Worm (Caenorhabditis elegans): ENCODE measurements around the gene W02F12.2.

W02F12.2 gene

ce11 chrV:6666557-6666956 lies 30.9 kb downstream of the W02F12.2 start (continued):
- TF ChIP-seq aha-1 (tag) (peak; percentile 52), hmg-1.1 (GFP tag; IDR thresholded peaks at IDR 0.05) (no peak), unc-39 (tag; optimal IDR thresholded peaks at IDR 0.05) (no peak), zfp-2 (tag; optimal IDR thresholded peaks at IDR 0.05) (no peak), nhr-41 (GFP tag; IDR thresholded peaks at IDR 0.05) (no peak), lin-13 (GFP tag; optimal IDR thresholded peaks at IDR 0.05) (no peak), php-3 (GFP tag; IDR thresholded peaks at IDR 0.05) (0 out of 2 replicates have a peak, but pooled peaks have one; percentile 33), ceh-28 (tag; optimal IDR thresholded peaks at IDR 0.05) (no peak), hlh-11 (tag; optimal IDR thresholded peaks at IDR 0.05) (peak; percentile 34)

- TF ChIP-seq snpc-1.2 (GFP tag; IDR thresholded peaks at IDR 0.05): no peak
- TF ChIP-seq nhr-28 (tag; optimal IDR thresholded peaks at IDR 0.05): peak; percentile 86
- TF ChIP-seq F10B5.3 (tag; optimal IDR thresholded peaks at IDR 0.05): no peak
- peak; percentile 83 for TF ChIP-seq pqm-1 (tag; optimal IDR thresholded peaks at IDR 0.05)
- TF ChIP-seq daf-16 (GFP tag; optimal IDR thresholded peaks at IDR 0.05): no peak
- TF ChIP-seq daf-16 (tag; optimal IDR thresholded peaks at IDR 0.05): peak; percentile 82
- no peak for TF ChIP-seq lim-7 (GFP tag; IDR thresholded peaks at IDR 0.05)
- TF ChIP-seq php-3 (GFP tag; IDR thresholded peaks at IDR 0.05): peak; percentile 66
- peak; percentile 45 for TF ChIP-seq nhr-48 (tag; optimal IDR thresholded peaks at IDR 0.05)
- peak in 1 of 2 experiments; percentile 58 for TF ChIP-seq hif-1 (tag; optimal IDR thresholded peaks at IDR 0.05)
- peak; percentile 69 for TF ChIP-seq hlh-11 (tag; optimal IDR thresholded peaks at IDR 0.05)
- TF ChIP-seq dve-1 (tag; optimal IDR thresholded peaks at IDR 0.05; ENCODE audit: insufficient read depth): peak; percentile 67
- peak; percentile 91 for TF ChIP-seq dmd-6 (GFP tag; IDR thresholded peaks at IDR 0.05)
- peak; percentile 50 for TF ChIP-seq nhr-102 (tag; optimal IDR thresholded peaks at IDR 0.05)
- TF ChIP-seq cey-2 (tag; optimal IDR thresholded peaks at IDR 0.05; ENCODE audit: borderline replicate concordance, insufficient read depth): no peak
- TF ChIP-seq unc-62 (GFP tag; optimal IDR thresholded peaks at IDR 0.05 in 1 of 2): peak in 1 of 2 experiments; percentile 88
- TF ChIP-seq unc-62 (tag; optimal IDR thresholded peaks at IDR 0.05): no peak
- TF ChIP-seq nhr-77 (tag; optimal IDR thresholded peaks at IDR 0.05): peak; percentile 17
- peak; percentile 65 for TF ChIP-seq tra-1 (GFP tag; IDR thresholded peaks at IDR 0.05)
- no peak for TF ChIP-seq unc-39 (tag; optimal IDR thresholded peaks at IDR 0.05)
- TF ChIP-seq lin-1 (GFP tag; IDR thresholded peaks at IDR 0.05): peak; percentile 56; the same call in 1 of the 2 replicates
- peak; percentile 60; the same call in 1 of the 2 replicates for TF ChIP-seq saeg-2 (GFP tag; IDR thresholded peaks at IDR 0.05)
Observed at ce11 chrV:6665751-6666150, 31.7 kb downstream of the W02F12.2 start, which contains the start of gene pmp-5. TSS of gene pmp-5 (minus strand) at chrV:6665813.

DNA sequence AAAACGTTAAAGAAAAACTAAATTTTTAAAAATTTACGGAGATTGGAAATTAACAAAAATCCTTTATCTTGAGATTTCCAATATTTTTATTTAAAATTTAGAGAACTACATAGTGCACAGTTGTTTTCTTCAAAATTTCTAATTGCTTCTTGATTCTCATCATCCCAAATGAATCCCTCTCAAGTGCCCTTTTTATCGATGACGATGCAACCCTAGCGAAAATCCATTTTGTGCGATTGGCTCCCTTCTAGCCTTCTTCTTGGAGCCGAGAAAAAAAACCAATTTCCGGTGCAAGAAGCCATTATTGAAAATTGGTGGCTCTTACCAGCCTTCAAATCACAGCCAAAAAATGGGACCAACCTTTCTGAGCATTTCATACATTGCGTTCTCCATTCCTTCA lies 34.9 kb downstream of the W02F12.2 start:
- TF ChIP-seq cey-2 (tag; optimal IDR thresholded peaks at IDR 0.05; ENCODE audit: borderline replicate concordance, insufficient read depth) (no peak), ztf-7 (tag; optimal IDR thresholded peaks at IDR 0.05) (no peak), sdz-12 (GFP tag; optimal IDR thresholded peaks at IDR 0.05) (no peak), Y75B8A.6 (GFP tag; IDR thresholded peaks at IDR 0.05) (no peak), daf-12 (tag; optimal IDR thresholded peaks at IDR 0.05) (no peak), egl-43 (GFP tag; IDR thresholded peaks at IDR 0.05) (0 out of 2 replicates have a peak, but pooled peaks have one; percentile 12), hif-1 (tag; optimal IDR thresholded peaks at IDR 0.05) (no peak), lsy-2 (tag; optimal IDR thresholded peaks at IDR 0.05) (no peak), dmd-6 (GFP tag; IDR thresholded peaks at IDR 0.05) (no peak), set-16 (GFP tag; IDR thresholded peaks at IDR 0.05) (no peak), saeg-2 (GFP tag; IDR thresholded peaks at IDR 0.05) (no peak), nhr-76 (tag; optimal IDR thresholded peaks at IDR 0.05) (no peak), nhr-6 (tag; optimal IDR thresholded peaks at IDR 0.05) (no peak), lir-3 (tag; optimal IDR thresholded peaks at IDR 0.05) (no peak), pha-4 (GFP tag; IDR thresholded peaks at IDR 0.05) (no peak), pha-4 (tag; optimal IDR thresholded peaks at IDR 0.05) (no peak), unc-39 (tag; optimal IDR thresholded peaks at IDR 0.05) (no peak), aha-1 (tag) (peak; percentile 94), zag-1 (tag; optimal IDR thresholded peaks at IDR 0.05) (no peak), Y48G9A.11 (GFP tag; IDR thresholded peaks at IDR 0.05) (no peak), vab-7 (GFP tag; IDR thresholded peaks at IDR 0.05) (no peak), unc-62 (GFP tag; optimal IDR thresholded peaks at IDR 0.05 in 1 of 2) (no peak), unc-62 (tag; optimal IDR thresholded peaks at IDR 0.05) (no peak), ceh-44 (GFP tag; IDR thresholded peaks at IDR 0.05) (no peak), nhr-48 (tag; optimal IDR thresholded peaks at IDR 0.05) (no peak), hlh-30 (tag; optimal IDR thresholded peaks at IDR 0.05; ENCODE audit: insufficient read depth) (no peak), ceh-32 (tag; optimal IDR thresholded peaks at IDR 0.05; ENCODE audit: poor library complexity) (no peak), egl-27 (tag; optimal IDR thresholded peaks at IDR 0.05) (no peak), lin-29 (GFP tag; IDR thresholded peaks at IDR 0.05) (0 out of 2 replicates have a peak, but pooled peaks have one; percentile 14)

Data from whole organism, L4 larva.